Worm (Caenorhabditis elegans) whole organism, L3 larva: Measurements from ENCODE around the gene Y116A8C.37.

Experiments
- R02D3.7 ChIP-seq: fragments of 150-350 bp; optimal IDR thresholded peaks from 2 replicates; lab custom pipeline; 2014; ENCODE audit warnings: missing biosample characterization, missing genetic modification characterization
- ZK546.5 ChIP-seq: sonication (generic microtip); optimal IDR thresholded peaks from 2 replicates; lab custom pipeline; 2017; ENCODE audit warnings: missing biosample characterization, missing genetic modification characterization
- aly-2 ChIP-seq: fragments of 150-350 bp; optimal IDR thresholded peaks from 2 replicates; lab custom pipeline; 2014; ENCODE audit warnings: missing biosample characterization, missing genetic modification characterization
- ama-1 ChIP-seq: fragments of 150-350 bp; optimal IDR thresholded peaks from 2 replicates; lab custom pipeline; 2018
- ceh-82 ChIP-seq: fragments of 150-350 bp; optimal IDR thresholded peaks from 2 replicates; lab custom pipeline; 2014; ENCODE audit warnings: missing biosample characterization, missing genetic modification characterization
- ceh-9 ChIP-seq: sonication (generic microtip); optimal IDR thresholded peaks from 2 replicates; lab custom pipeline; 2018; ENCODE audit warnings: missing biosample characterization, missing genetic modification characterization
- daf-12 ChIP-seq: fragments of 150-350 bp; optimal IDR thresholded peaks from 2 replicates; lab custom pipeline; 2014; ENCODE audit warnings: missing biosample characterization, missing genetic modification reagents, missing genetic modification characterization
- egl-27 ChIP-seq: sonication (generic microtip); optimal IDR thresholded peaks from 4 replicates; lab custom pipeline; 2017; ENCODE audit warnings: missing biosample characterization, missing genetic modification reagents, missing genetic modification characterization
- egl-5 ChIP-seq: fragments of 150-350 bp; optimal IDR thresholded peaks from 2 replicates; lab custom pipeline; 2017; ENCODE audit warnings: missing biosample characterization, missing genetic modification reagents, missing genetic modification characterization, inconsistent platforms
- elt-1 ChIP-seq: fragments of 150-350 bp; optimal IDR thresholded peaks from 2 replicates; lab custom pipeline; 2014; ENCODE audit warnings: missing biosample characterization, missing genetic modification characterization
- elt-2 ChIP-seq: sonication (generic microtip); optimal IDR thresholded peaks from 2 replicates; lab custom pipeline; 2016; ENCODE audit warnings: missing genetic modification reagents, mild to moderate bottlenecking, missing genetic modification characterization, missing compliant biosample characterization
- elt-3 ChIP-seq, 3 experiments: fragments of 150-350 bp in 1 of 3; sonication (generic microtip) in 2 of 3; optimal IDR thresholded peaks; 2 replicates in 2 of 3; 4 replicates in 1 of 3; lab custom pipeline; 2014 to 2017; ENCODE audit warnings: missing biosample characterization in 3 of 3, missing genetic modification characterization in 3 of 3
- fkh-10 ChIP-seq: sonication (generic microtip); optimal IDR thresholded peaks from 2 replicates; lab custom pipeline; 2017; ENCODE audit warnings: missing biosample characterization, missing genetic modification reagents, missing genetic modification characterization
- fkh-2 ChIP-seq: fragments of 150-350 bp; optimal IDR thresholded peaks from 2 replicates; lab custom pipeline; 2014; ENCODE audit warnings: missing biosample characterization, missing genetic modification reagents, missing genetic modification characterization
- jun-1 ChIP-seq: fragments of 150-350 bp; optimal IDR thresholded peaks from 2 replicates; lab custom pipeline; 2014; ENCODE audit warnings: missing biosample characterization, missing genetic modification reagents, missing genetic modification characterization
- lin-15B ChIP-seq: fragments of 150-350 bp; optimal IDR thresholded peaks from 2 replicates; lab custom pipeline; 2014; ENCODE audit warnings: missing biosample characterization, missing genetic modification characterization
- lin-39 ChIP-seq: fragments of 150-350 bp; optimal IDR thresholded peaks from 2 replicates; lab custom pipeline; 2018; ENCODE audit warnings: missing biosample characterization, missing genetic modification reagents, missing genetic modification characterization
- lsy-12 ChIP-seq: sonication (generic microtip); optimal IDR thresholded peaks from 2 replicates; lab custom pipeline; 2016; ENCODE audit warnings: mild to moderate bottlenecking, missing genetic modification characterization, missing compliant biosample characterization
- nfya-1 ChIP-seq: sonication (generic microtip); optimal IDR thresholded peaks from 2 replicates; lab custom pipeline; 2017; ENCODE audit warnings: missing genetic modification characterization, mild to moderate bottlenecking, missing compliant biosample characterization, antibody characterized with exemption, moderate library complexity; ENCODE audit not compliant: insufficient read depth
- nhr-11 ChIP-seq: fragments of 150-350 bp; optimal IDR thresholded peaks from 2 replicates; lab custom pipeline; 2014; ENCODE audit warnings: missing biosample characterization, missing genetic modification characterization
- nhr-23 ChIP-seq: fragments of 150-350 bp; optimal IDR thresholded peaks from 2 replicates; lab custom pipeline; 2014; ENCODE audit warnings: missing biosample characterization, missing genetic modification reagents, missing genetic modification characterization
- nhr-237 ChIP-seq: fragments of 150-350 bp; optimal IDR thresholded peaks from 2 replicates; lab custom pipeline; 2014; ENCODE audit warnings: missing biosample characterization, missing genetic modification characterization
- nhr-25 ChIP-seq: sonication (generic microtip); optimal IDR thresholded peaks from 2 replicates; lab custom pipeline; 2017; ENCODE audit warnings: missing biosample characterization, missing genetic modification characterization
- nhr-67 ChIP-seq: fragments of 150-350 bp; optimal IDR thresholded peaks from 2 replicates; lab custom pipeline; 2014; ENCODE audit warnings: missing biosample characterization, missing genetic modification characterization
- nhr-76 ChIP-seq: fragments of 150-350 bp; sonication (generic microtip); optimal IDR thresholded peaks from 5 replicates; lab custom pipeline; 2014; ENCODE audit warnings: missing biosample characterization, missing genetic modification characterization
- pha-4 ChIP-seq: fragments of 150-350 bp; optimal IDR thresholded peaks from 2 replicates; lab custom pipeline; 2014; ENCODE audit warnings: missing biosample characterization, missing genetic modification reagents, missing genetic modification characterization
- pqm-1 ChIP-seq: fragments of 150-350 bp; optimal IDR thresholded peaks from 2 replicates; lab custom pipeline; 2017; ENCODE audit warnings: missing biosample characterization, missing genetic modification characterization, inconsistent platforms
- sea-2 ChIP-seq: fragments of 150-350 bp; sonication (generic microtip); optimal IDR thresholded peaks from 4 replicates; lab custom pipeline; 2014; ENCODE audit warnings: missing biosample characterization, missing genetic modification reagents, missing genetic modification characterization
- skn-1 ChIP-seq: fragments of 150-350 bp; optimal IDR thresholded peaks from 2 replicates; lab custom pipeline; 2014; ENCODE audit warnings: missing biosample characterization, missing genetic modification characterization
- tbx-2 ChIP-seq: sonication (generic microtip); optimal IDR thresholded peaks from 2 replicates; lab custom pipeline; 2016; ENCODE audit warnings: mild to moderate bottlenecking, missing genetic modification characterization, missing compliant biosample characterization
- unc-39 ChIP-seq: sonication (generic microtip); optimal IDR thresholded peaks from 4 replicates; lab custom pipeline; 2017; ENCODE audit warnings: missing biosample characterization, missing genetic modification characterization
- unc-62 ChIP-seq: fragments of 150-350 bp; sonication (generic microtip); optimal IDR thresholded peaks from 4 replicates; lab custom pipeline; 2014; ENCODE audit warnings: missing biosample characterization, missing genetic modification reagents, missing genetic modification characterization
- zag-1 ChIP-seq: fragments of 150-350 bp; optimal IDR thresholded peaks from 2 replicates; lab custom pipeline; 2014; ENCODE audit warnings: missing biosample characterization, missing genetic modification characterization
- ztf-11 ChIP-seq: fragments of 150-350 bp; optimal IDR thresholded peaks from 2 replicates; lab custom pipeline; 2014; ENCODE audit warnings: missing biosample characterization, missing genetic modification characterization

Gene Y116A8C.37

ce11 chrIV:17131035-17131595 lies at the start of gene Y116A8C.37, which contains the start of gene Y116A8C.38:
Y116A8C.37 (minus strand) TSS chrIV:17131135.
Y116A8C.38 (plus strand) TSS chrIV:17131545.
- no peak for TF ChIP-seq elt-1
- TF ChIP-seq daf-12, result no peak
- no peak for TF ChIP-seq R02D3.7 (tag; lab: Kevin White, UChicago)
- no peak for TF ChIP-seq tbx-2
- TF ChIP-seq sea-2 (GFP tag; lab: Kevin White, UChicago), result no peak
- TF ChIP-seq jun-1 (tag; lab: Kevin White, UChicago), result no peak
- no peak for TF ChIP-seq egl-27 (tag; lab: Kevin White, UChicago)
- TF ChIP-seq pqm-1 (tag; lab: Kevin White, UChicago), result no peak
- no peak for TF ChIP-seq lin-15B
- TF ChIP-seq nhr-23, result no peak
- no peak for TF ChIP-seq pha-4
- no peak for TF ChIP-seq lin-39 (tag; lab: Kevin White, UChicago)
- no peak for TF ChIP-seq fkh-2 (tag; lab: Kevin White, UChicago)
- TF ChIP-seq nhr-237, result no peak
- no peak for TF ChIP-seq egl-5 (tag; lab: Kevin White, UChicago)
- no peak for TF ChIP-seq lsy-12 (tag; lab: Kevin White, UChicago)
- no peak for TF ChIP-seq nhr-76 (tag; lab: Kevin White, UChicago)
- no peak for TF ChIP-seq elt-3 (tag; optimal IDR thresholded peaks at IDR 0.05; lab: Kevin White, UChicago)
- no peak for TF ChIP-seq ceh-82
- TF ChIP-seq nhr-67 (tag; lab: Kevin White, UChicago), result no peak

- peak; percentile 70 for TF ChIP-seq pqm-1 (tag; lab: Kevin White, UChicago)
- TF ChIP-seq elt-2 (tag; lab: Kevin White, UChicago), result peak; percentile 45
- TF ChIP-seq zag-1 (tag; lab: Kevin White, UChicago), result no peak
Observed at ce11 chrIV:17179565-17179964, 48.6 kb upstream of the Y116A8C.37 start.

ce11 chrIV:17179071-17179470 lies 48.1 kb upstream of the Y116A8C.37 start:
- TF ChIP-seq elt-2 (tag; lab: Kevin White, UChicago) (peak; percentile 66), nhr-11 (no peak), nfya-1 (tag; lab: Kevin White, UChicago) (no peak), ceh-82 (no peak), pqm-1 (tag; lab: Kevin White, UChicago) (peak; percentile 82)

ce11 chrIV:17176177-17176576 lies 45.2 kb upstream of the Y116A8C.37 start, which contains the start of gene C52D10.3:
C52D10.3 (plus strand) TSS chrIV:17176477.
- no peak for TF ChIP-seq ceh-9 (tag; lab: Kevin White, UChicago)
- TF ChIP-seq fkh-10, result no peak
- no peak for TF ChIP-seq skn-1 (tag; lab: Kevin White, UChicago)
- no peak for TF ChIP-seq unc-62
- TF ChIP-seq unc-39 (tag; lab: Kevin White, UChicago), result no peak
- TF ChIP-seq elt-3 (tag; optimal IDR thresholded peaks at IDR 0.05; lab: Kevin White, UChicago), result no peak
- TF ChIP-seq pqm-1 (tag; lab: Kevin White, UChicago), result no peak
- no peak for TF ChIP-seq nhr-11
- TF ChIP-seq fkh-2 (tag; lab: Kevin White, UChicago), result no peak
- TF ChIP-seq ztf-11, result no peak
- no peak for TF ChIP-seq ama-1
- no peak for TF ChIP-seq ZK546.5 (tag; lab: Kevin White, UChicago)

ce11 chrIV:17174980-17175379 lies 44.0 kb upstream of the Y116A8C.37 start:
- TF ChIP-seq R02D3.7 (tag; lab: Kevin White, UChicago) (no peak), unc-62 (no peak), nhr-25 (tag; lab: Kevin White, UChicago) (no peak), aly-2 (tag; lab: Kevin White, UChicago) (no peak), pha-4 (peak; percentile 33), fkh-10 (no peak), elt-2 (tag; lab: Kevin White, UChicago) (peak; percentile 45)
